Fruit fly (Drosophila melanogaster): Measurements from ENCODE around the gene lmgA.
A peak's percentile ranks its signal among the peaks of the same experiment; 100 is the strongest.

Gene lmgA

DNA sequence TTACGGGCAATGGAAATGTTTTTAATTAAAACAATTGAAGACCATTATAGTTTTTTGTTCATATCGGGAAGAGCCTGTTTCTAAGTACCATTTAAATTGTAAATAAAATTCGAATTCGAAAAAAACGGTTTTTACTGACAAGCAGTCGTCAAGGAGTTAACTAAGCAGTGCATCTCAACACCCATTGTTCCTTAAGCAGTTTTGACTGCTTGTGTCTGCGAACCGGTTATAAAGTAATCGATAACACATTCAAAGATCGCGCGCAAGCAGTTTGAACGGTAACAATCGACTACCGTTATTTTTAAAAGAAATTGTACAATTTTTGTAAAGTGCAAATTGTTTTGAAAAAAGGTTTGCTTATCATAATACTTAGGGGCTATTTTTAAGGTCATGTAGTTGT is 50.4 kb downstream of the lmgA start (continued):
- TF ChIP-seq CG18599 (GFP tag; optimal IDR thresholded peaks at IDR 0.05) (no peak), kni (GFP tag; optimal IDR thresholded peaks at IDR 0.05) (no peak), CG4282 (GFP tag; optimal IDR thresholded peaks at IDR 0.05) (no peak), emc (GFP tag; optimal IDR thresholded peaks at IDR 0.05) (no peak), CG2678 (tag; optimal IDR thresholded peaks at IDR 0.05) (no peak), sug (tag; optimal IDR thresholded peaks at IDR 0.05) (no peak), Vsx1 (GFP tag; optimal IDR thresholded peaks at IDR 0.05) (no peak), pum (GFP tag; optimal IDR thresholded peaks at IDR 0.05) (no peak), hth (optimal IDR thresholded peaks at IDR 0.05) (no peak), CG3281 (GFP tag; optimal IDR thresholded peaks at IDR 0.05) (no peak), CkIIα-i1 (GFP tag; IDR thresholded peaks at IDR 0.05) (no peak), Dek (tag; optimal IDR thresholded peaks at IDR 0.05) (peak; percentile 46), Rx (GFP tag; IDR thresholded peaks at IDR 0.05) (no peak), toy (GFP tag; IDR thresholded peaks at IDR 0.05) (no peak), CG8281 (tag; optimal IDR thresholded peaks at IDR 0.05) (no peak), unc-4 (GFP tag; IDR thresholded peaks at IDR 0.05; ENCODE audit: partially characterized antibody) (no peak), nerfin-2 (GFP tag; IDR thresholded peaks at IDR 0.05; ENCODE audit: partially characterized antibody) (no peak), Dfd (GFP tag; optimal IDR thresholded peaks at IDR 0.05) (peak in 1 of 2 experiments; percentile 98), CG14860 (GFP tag; IDR thresholded peaks at IDR 0.05; ENCODE audit: partially characterized antibody) (peak; percentile 54), Gsc (GFP tag; IDR thresholded peaks at IDR 0.05) (no peak), CG9876 (GFP tag; optimal IDR thresholded peaks at IDR 0.05) (no peak), CG2875 (GFP tag; optimal IDR thresholded peaks at IDR 0.05) (no peak), ci (GFP tag; IDR thresholded peaks at IDR 0.05) (no peak), gro (GFP tag; optimal IDR thresholded peaks at IDR 0.05) (no peak), cato (GFP tag; optimal IDR thresholded peaks at IDR 0.05; ENCODE audit: borderline replicate concordance) (no peak), Nf-YC (tag; optimal IDR thresholded peaks at IDR 0.05) (no peak), CG10209 (GFP tag; optimal IDR thresholded peaks at IDR 0.05) (no peak), Rfx (GFP tag; IDR thresholded peaks at IDR 0.05) (no peak; the same call in 1 of the 2 replicates), Ada2b (GFP tag; IDR thresholded peaks at IDR 0.05) (no peak), z (GFP tag; IDR thresholded peaks at IDR 0.05) (no peak), CG3838 (GFP tag; optimal IDR thresholded peaks at IDR 0.05) (peak; percentile 93), vnd (GFP tag; IDR thresholded peaks at IDR 0.05; ENCODE audit: partially characterized antibody) (peak; percentile 36; the same call in 2 of the 3 replicates), E2f1 (GFP tag; IDR thresholded peaks at IDR 0.05) (no peak), CG4730 (GFP tag; IDR thresholded peaks at IDR 0.05) (no peak), gsb (GFP tag; IDR thresholded peaks at IDR 0.05) (no peak), HLH3B (GFP tag; IDR thresholded peaks at IDR 0.05) (no peak), CG1792 (GFP tag; optimal IDR thresholded peaks at IDR 0.05) (no peak), CG15479 (GFP tag; optimal IDR thresholded peaks at IDR 0.05) (peak; percentile 88), CG17568 (GFP tag; optimal IDR thresholded peaks at IDR 0.05) (no peak), CG10147 (GFP tag; optimal IDR thresholded peaks at IDR 0.05) (no peak), CG8924 (tag; optimal IDR thresholded peaks at IDR 0.05) (no peak), twi (tag; optimal IDR thresholded peaks at IDR 0.05) (no peak), exex (tag; optimal IDR thresholded peaks at IDR 0.05) (no peak), az2 (GFP tag; optimal IDR thresholded peaks at IDR 0.05) (no peak), kah (GFP tag; optimal IDR thresholded peaks at IDR 0.05) (no peak), Dp (GFP tag; optimal IDR thresholded peaks at IDR 0.05) (peak; percentile 90), CG30403 (GFP tag; optimal IDR thresholded peaks at IDR 0.05) (no peak), CG12744 (GFP tag; optimal IDR thresholded peaks at IDR 0.05) (no peak), CG17612 (GFP tag; IDR thresholded peaks at IDR 0.05) (no peak), NC2α (GFP tag; optimal IDR thresholded peaks at IDR 0.05) (no peak), da (GFP tag; optimal IDR thresholded peaks at IDR 0.05) (no peak), CG10543 (GFP tag; optimal IDR thresholded peaks at IDR 0.05) (no peak)
